Fruit fly (Drosophila melanogaster): ENCODE results near the gene CG46463.

DNA sequence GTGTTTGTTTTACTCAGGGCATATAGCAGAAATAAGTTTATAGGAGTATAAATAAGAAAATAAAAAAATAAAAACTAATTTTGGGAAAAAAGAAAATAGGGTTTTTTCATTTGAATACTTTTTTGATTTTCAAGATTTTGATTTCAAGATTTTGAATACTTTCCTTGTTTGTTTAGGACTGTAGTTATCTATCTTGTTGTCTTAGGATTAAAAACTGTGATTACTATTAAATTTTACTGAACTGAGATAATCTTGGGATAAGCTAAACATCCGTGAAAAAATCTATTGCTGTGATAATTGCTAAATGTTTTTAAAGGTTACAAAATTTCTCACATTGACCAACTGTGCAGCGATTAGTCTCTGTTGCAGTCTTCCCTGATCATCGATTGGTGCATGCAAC is 51.9 kb downstream of the CG46463 start:
- TF ChIP-seq D1 (tag; optimal IDR thresholded peaks at IDR 0.05) (peak; percentile 28), gl (tag; optimal IDR thresholded peaks at IDR 0.05) (no peak), CG10348 (GFP tag; IDR thresholded peaks at IDR 0.05) (no peak), Snoo (tag; optimal IDR thresholded peaks at IDR 0.05) (no peak), CG8301 (tag; optimal IDR thresholded peaks at IDR 0.05) (peak; percentile 48), fd96Ca (GFP tag; IDR thresholded peaks at IDR 0.05) (no peak), CG17806 (tag; optimal IDR thresholded peaks at IDR 0.05) (peak; percentile 76)
